Fruit fly (Drosophila melanogaster): Measurements from ENCODE around the gene Top1.

Gene Top1

DNA sequence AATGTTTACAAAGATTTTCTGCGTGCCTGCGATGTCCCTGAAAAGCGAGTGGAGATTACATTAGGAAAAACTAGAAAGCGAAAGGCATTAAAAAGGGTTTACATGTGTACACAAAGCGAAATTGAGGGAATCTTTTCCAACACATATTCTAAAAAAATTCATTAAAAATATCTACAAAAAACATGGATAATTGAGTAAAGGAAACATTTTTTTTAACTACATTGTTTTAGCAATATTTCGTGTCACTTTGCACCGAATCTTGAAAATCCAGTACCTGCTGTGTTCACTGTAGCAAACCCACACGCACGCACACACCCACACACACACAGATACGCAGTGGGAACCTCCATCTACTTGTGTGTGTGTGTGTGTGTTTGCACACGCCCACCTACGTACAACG is 15.1 kb upstream of the Top1 start (continued):
- TF ChIP-seq kay (GFP tag; optimal IDR thresholded peaks at IDR 0.05) (no peak), CG2120 (GFP tag; optimal IDR thresholded peaks at IDR 0.05) (peak; percentile 66), CG9609 (GFP tag; optimal IDR thresholded peaks at IDR 0.05) (no peak), CG10979 (tag; optimal IDR thresholded peaks at IDR 0.05) (no peak), CG1792 (GFP tag; optimal IDR thresholded peaks at IDR 0.05) (no peak), CG9215 (GFP tag; IDR thresholded peaks at IDR 0.05) (peak; percentile 23; the same call in 1 of the 2 replicates), CG3847 (GFP tag; IDR thresholded peaks at IDR 0.05) (0 out of 2 replicates have a peak, but pooled peaks have one; percentile 7), Fer1 (GFP tag; optimal IDR thresholded peaks at IDR 0.05) (peak; percentile 47), CG3726 (GFP tag; IDR thresholded peaks at IDR 0.05) (no peak), Ets97D (GFP tag; optimal IDR thresholded peaks at IDR 0.05) (no peak), CG34376 (GFP tag; optimal IDR thresholded peaks at IDR 0.05) (peak; percentile 33), CG9727 (GFP tag; optimal IDR thresholded peaks at IDR 0.05) (peak; percentile 26), CG17612 (GFP tag; IDR thresholded peaks at IDR 0.05) (no peak), prd (optimal IDR thresholded peaks at IDR 0.05) (no peak), prd (GFP tag; IDR thresholded peaks at IDR 0.05) (peak; percentile 60), CG18619 (GFP tag; optimal IDR thresholded peaks at IDR 0.05) (no peak), CG32772 (GFP tag; IDR thresholded peaks at IDR 0.05) (peak; percentile 15; the same call in 1 of the 2 replicates), amos (GFP tag; IDR thresholded peaks at IDR 0.05; ENCODE audit: partially characterized antibody) (no peak), Hr51 (GFP tag; optimal IDR thresholded peaks at IDR 0.05) (peak in 1 of 2 experiments; percentile 44), CG9876 (GFP tag; optimal IDR thresholded peaks at IDR 0.05) (no peak), Sox100B (GFP tag; optimal IDR thresholded peaks at IDR 0.05) (no peak), cas (GFP tag; IDR thresholded peaks at IDR 0.05) (no peak), dpn (GFP tag; optimal IDR thresholded peaks at IDR 0.05) (peak in 1 of 2 experiments; percentile 10), HLH54F (GFP tag; optimal IDR thresholded peaks at IDR 0.05) (peak; percentile 28), CG17361 (GFP tag; IDR thresholded peaks at IDR 0.05) (no peak), bab2 (GFP tag; optimal IDR thresholded peaks at IDR 0.05) (peak; percentile 1), Chrac-16 (GFP tag; optimal IDR thresholded peaks at IDR 0.05) (no peak), fru (optimal IDR thresholded peaks at IDR 0.05) (no peak), E2f2 (GFP tag; IDR thresholded peaks at IDR 0.05) (peak; percentile 33; the same call in 1 of the 2 replicates), CG31224 (GFP tag; IDR thresholded peaks at IDR 0.05) (peak; percentile 23; the same call in 1 of the 2 replicates), fd3F (GFP tag; optimal IDR thresholded peaks at IDR 0.05) (no peak), cwo (GFP tag; optimal IDR thresholded peaks at IDR 0.05) (peak; percentile 29), sob (GFP tag; IDR thresholded peaks at IDR 0.05) (0 out of 2 replicates have a peak, but pooled peaks have one; percentile 50), hkb (optimal IDR thresholded peaks at IDR 0.05) (no peak), hkb (GFP tag; IDR thresholded peaks at IDR 0.05) (peak; percentile 30; the same call in 1 of the 2 replicates), ind (GFP tag; optimal IDR thresholded peaks at IDR 0.05) (peak; percentile 14), lilli (GFP tag; optimal IDR thresholded peaks at IDR 0.05) (peak; percentile 41), CG18476 (GFP tag; optimal IDR thresholded peaks at IDR 0.05) (no peak), Taf1 (GFP tag; IDR thresholded peaks at IDR 0.05) (peak; percentile 40; the same call in 1 of the 2 replicates), PHDP (tag; optimal IDR thresholded peaks at IDR 0.05) (peak; percentile 26), grau (tag; optimal IDR thresholded peaks at IDR 0.05) (peak; percentile 77), crc (GFP tag; optimal IDR thresholded peaks at IDR 0.05) (no peak), CG7963 (GFP tag; IDR thresholded peaks at IDR 0.05; ENCODE audit: partially characterized antibody) (no peak), CG30020 (tag; optimal IDR thresholded peaks at IDR 0.05) (no peak), CG11560 (tag; IDR thresholded peaks at IDR 0.05) (no peak), HmgD (GFP tag; optimal IDR thresholded peaks at IDR 0.05) (no peak), Dip3 (GFP tag; optimal IDR thresholded peaks at IDR 0.05) (no peak), CHES-1-like (GFP tag; optimal IDR thresholded peaks at IDR 0.05) (no peak), CG18262 (tag; optimal IDR thresholded peaks at IDR 0.05) (no peak), CG17385 (GFP tag; optimal IDR thresholded peaks at IDR 0.05) (peak; percentile 16), ap (GFP tag; IDR thresholded peaks at IDR 0.05) (no peak), sens-2 (GFP tag; IDR thresholded peaks at IDR 0.05) (no peak), CG12769 (tag; optimal IDR thresholded peaks at IDR 0.05) (no peak)
